Fruit fly (Drosophila melanogaster) whole organism, embryonic: ENCODE data around the gene CG33230.

Source experiments
- Antp ChIP-seq: fragments of 200-800 bp; sonication (Bioruptor generic); optimal IDR thresholded peaks from 3 replicates; lab custom pipeline; 2016; ENCODE audit warnings: missing biosample characterization, missing genetic modification characterization
- CG1024 ChIP-seq: fragments of 200-800 bp; sonication (Bioruptor generic); IDR thresholded peaks from 2 replicates; pipeline ENCODE4 v1.3.6; 2022; ENCODE audit warnings: missing biosample characterization, missing genetic modification characterization
- CG10959 ChIP-seq: fragments of 200-800 bp; sonication (Bioruptor generic); IDR thresholded peaks from 2 replicates; pipeline ENCODE4 v1.3.6; 2022; ENCODE audit warnings: missing biosample characterization, missing genetic modification characterization
- CG1233 ChIP-seq: fragments of 200-800 bp; sonication (Bioruptor generic); optimal IDR thresholded peaks from 4 replicates; lab custom pipeline; 2018; ENCODE audit warnings: missing biosample characterization, mild to moderate bottlenecking, missing genetic modification characterization
- CG12769 ChIP-seq: fragments of 200-800 bp; sonication (Bioruptor generic); optimal IDR thresholded peaks from 2 replicates; lab custom pipeline; 2019; ENCODE audit warnings: missing biosample characterization, mild to moderate bottlenecking, missing genetic modification characterization, moderate library complexity
- CG13775 ChIP-seq: fragments of 200-800 bp; sonication (Bioruptor generic); optimal IDR thresholded peaks from 3 replicates; lab custom pipeline; 2017; ENCODE audit warnings: missing biosample characterization, mild to moderate bottlenecking, missing genetic modification characterization
- CG13894 ChIP-seq: fragments of 200-800 bp; sonication (Bioruptor generic); optimal IDR thresholded peaks from 3 replicates; lab custom pipeline; 2018; ENCODE audit warnings: missing biosample characterization, mild to moderate bottlenecking, missing genetic modification characterization, moderate library complexity
- CG15269 ChIP-seq: fragments of 200-800 bp; sonication (Bioruptor generic); optimal IDR thresholded peaks from 2 replicates; lab custom pipeline; 2018; ENCODE audit warnings: missing biosample characterization, mild to moderate bottlenecking, missing genetic modification characterization, moderate library complexity
- CG1529 ChIP-seq: fragments of 200-800 bp; sonication (Bioruptor generic); optimal IDR thresholded peaks from 3 replicates; lab custom pipeline; 2018; ENCODE audit warnings: missing biosample characterization, missing genetic modification characterization
- CG31224 ChIP-seq: fragments of 200-800 bp; sonication (Bioruptor generic); IDR thresholded peaks from 2 replicates; pipeline ENCODE4 v1.3.6; 2022; ENCODE audit warnings: missing biosample characterization, missing genetic modification characterization
- CG32772 ChIP-seq: fragments of 200-800 bp; sonication (Bioruptor generic); IDR thresholded peaks from 2 replicates; pipeline ENCODE4 v1.3.6; 2022; ENCODE audit warnings: missing biosample characterization, missing genetic modification characterization
- CG6175 ChIP-seq: fragments of 200-800 bp; sonication (Bioruptor generic); IDR thresholded peaks from 3 replicates; pipeline ENCODE4 v1.3.6; 2022; ENCODE audit warnings: missing biosample characterization, missing genetic modification characterization
- CG7786 ChIP-seq: fragments of 200-800 bp; sonication (Bioruptor generic); optimal IDR thresholded peaks from 2 replicates; lab custom pipeline; 2016; ENCODE audit warnings: missing biosample characterization, missing genetic modification characterization
- CG8290 ChIP-seq, 3 experiments: fragments of 200-800 bp; sonication (Bioruptor generic); optimal IDR thresholded peaks; 2 replicates each; lab custom pipeline; 2016 to 2019; ENCODE audit warnings: missing biosample characterization in 3 of 3, missing genetic modification characterization in 3 of 3, mild to moderate bottlenecking in 2 of 3, moderate library complexity in 1 of 3
- CG9215 ChIP-seq: fragments of 200-800 bp; sonication (Bioruptor generic); IDR thresholded peaks from 2 replicates; pipeline ENCODE4 v1.3.6; 2022; ENCODE audit warnings: missing biosample characterization, missing genetic modification characterization
- D ChIP-seq, 2 experiments: fragments of 200-800 bp in 1 of 2; fragments of >200 bp in 1 of 2; sonication (Bioruptor generic) in 1 of 2; optimal IDR thresholded peaks; 2 replicates in 1 of 2; 3 replicates in 1 of 2; lab custom pipeline; 2017; ENCODE audit warnings: mild to moderate bottlenecking in 1 of 2, missing biosample characterization in 1 of 2, missing genetic modification characterization in 1 of 2, missing genetic modification reagents in 1 of 2
- D19B ChIP-seq: fragments of 200-800 bp; sonication (Bioruptor generic); optimal IDR thresholded peaks from 2 replicates; lab custom pipeline; 2017; ENCODE audit warnings: missing biosample characterization, mild to moderate bottlenecking, missing genetic modification characterization
- Deaf1 ChIP-seq: fragments of 200-800 bp; optimal IDR thresholded peaks from 3 replicates; lab custom pipeline; 2019; ENCODE audit warnings: missing biosample characterization, mild to moderate bottlenecking, missing genetic modification characterization, moderate library complexity
- E2f1 ChIP-seq: fragments of 200-800 bp; sonication (Bioruptor generic); IDR thresholded peaks from 2 replicates; pipeline ENCODE4 v1.3.6; 2022; ENCODE audit warnings: missing biosample characterization, missing genetic modification characterization
- GATAe ChIP-seq: fragments of 200-800 bp; sonication (Bioruptor generic); conservative IDR thresholded peaks from 2 replicates; pipeline ENCODE4 v1.3.6; 2022; ENCODE audit warnings: missing biosample characterization, missing genetic modification characterization
- HmgD ChIP-seq: fragments of 200-800 bp; sonication (Bioruptor generic); optimal IDR thresholded peaks from 3 replicates; lab custom pipeline; 2016; ENCODE audit warnings: missing biosample characterization, missing genetic modification characterization
- Hmr ChIP-seq: fragments of 200-800 bp; sonication (Bioruptor generic); optimal IDR thresholded peaks from 3 replicates; lab custom pipeline; 2017; ENCODE audit warnings: mild to moderate bottlenecking, missing biosample characterization, missing genetic modification reagents, missing genetic modification characterization
- Mad ChIP-seq: fragments of 200-800 bp; sonication (Bioruptor generic); optimal IDR thresholded peaks from 2 replicates; lab custom pipeline; 2016; ENCODE audit warnings: missing biosample characterization, missing genetic modification characterization
- Oli ChIP-seq: fragments of 200-800 bp; sonication (Bioruptor generic); optimal IDR thresholded peaks from 2 replicates; lab custom pipeline; 2018; ENCODE audit warnings: missing biosample characterization, mild to moderate bottlenecking, missing genetic modification characterization, moderate library complexity
- Scr ChIP-seq: fragments of 200-800 bp; sonication (Bioruptor generic); IDR thresholded peaks from 2 replicates; pipeline ENCODE4 v1.3.6; 2022; ENCODE audit warnings: missing biosample characterization, missing genetic modification characterization; ENCODE audit not compliant: partially characterized antibody
- Six4 ChIP-seq: fragments of 200-800 bp; sonication (Bioruptor generic); optimal IDR thresholded peaks from 2 replicates; lab custom pipeline; 2016; ENCODE audit warnings: missing biosample characterization, missing genetic modification characterization
- Stat92E ChIP-seq, 3 experiments: fragments of >200 bp in 2 of 3; fragments of 200-800 bp in 1 of 3; sonication (Bioruptor generic) in 1 of 3; optimal IDR thresholded peaks; 2 replicates each; lab custom pipeline; 2017 to 2019; ENCODE audit warnings: missing biosample characterization in 3 of 3, missing genetic modification characterization in 3 of 3, mild to moderate bottlenecking in 1 of 3, moderate library complexity in 1 of 3
- bigmax ChIP-seq: fragments of 200-800 bp; sonication (Bioruptor generic); optimal IDR thresholded peaks from 2 replicates; lab custom pipeline; 2018; ENCODE audit warnings: missing biosample characterization, mild to moderate bottlenecking, missing genetic modification characterization
- bowl ChIP-seq: fragments of 200-800 bp; sonication (Bioruptor generic); IDR thresholded peaks from 2 replicates; pipeline ENCODE4 v1.3.6; 2022; ENCODE audit warnings: missing biosample characterization, missing genetic modification characterization
- cad ChIP-seq: fragments of >200 bp; optimal IDR thresholded peaks from 2 replicates; lab custom pipeline; 2017; ENCODE audit warnings: missing biosample characterization, missing genetic modification characterization
- chinmo ChIP-seq: fragments of 200-800 bp; sonication (Bioruptor generic); IDR thresholded peaks from 4 replicates; pipeline ENCODE4 v1.3.6; 2022; ENCODE audit warnings: missing biosample characterization, missing genetic modification characterization; ENCODE audit not compliant: partially characterized antibody
- crc ChIP-seq: fragments of 200-800 bp; sonication (Bioruptor generic); optimal IDR thresholded peaks from 2 replicates; lab custom pipeline; 2016; ENCODE audit warnings: missing biosample characterization, missing genetic modification characterization
- crol ChIP-seq: fragments of 200-800 bp; sonication (Bioruptor generic); IDR thresholded peaks from 2 replicates; pipeline ENCODE4 v1.3.6; 2022; ENCODE audit warnings: missing biosample characterization, missing genetic modification characterization
- dati ChIP-seq: fragments of 200-800 bp; sonication (Bioruptor generic); IDR thresholded peaks from 2 replicates; pipeline ENCODE4 v1.3.6; 2022; ENCODE audit warnings: missing biosample characterization, missing genetic modification characterization
- grn ChIP-seq: fragments of 200-800 bp; sonication (Bioruptor generic); optimal IDR thresholded peaks from 3 replicates; lab custom pipeline; 2017; ENCODE audit warnings: missing biosample characterization, missing genetic modification characterization
- hbn ChIP-seq: fragments of 200-800 bp; sonication (Bioruptor generic); IDR thresholded peaks from 2 replicates; pipeline ENCODE4 v1.3.6; 2022; ENCODE audit warnings: missing biosample characterization, missing genetic modification characterization; ENCODE audit not compliant: partially characterized antibody
- insv ChIP-seq, 2 experiments: fragments of 200-800 bp; sonication (Bioruptor generic); optimal IDR thresholded peaks; 3 replicates each; lab custom pipeline; 2016 to 2018; ENCODE audit warnings: missing biosample characterization in 2 of 2, missing genetic modification characterization in 2 of 2
- maf-S ChIP-seq: fragments of 200-800 bp; sonication (Bioruptor generic); optimal IDR thresholded peaks from 2 replicates; lab custom pipeline; 2016; ENCODE audit warnings: missing biosample characterization, missing genetic modification characterization
- mam ChIP-seq: fragments of 200-800 bp; sonication (Bioruptor generic); optimal IDR thresholded peaks from 3 replicates; lab custom pipeline; 2016; ENCODE audit warnings: missing biosample characterization, missing genetic modification characterization
- nau ChIP-seq: fragments of 200-800 bp; sonication (Bioruptor generic); optimal IDR thresholded peaks from 3 replicates; lab custom pipeline; 2017; ENCODE audit warnings: missing biosample characterization, mild to moderate bottlenecking, missing genetic modification characterization, missing genetic modification reagents
- psq ChIP-seq: fragments of 200-800 bp; sonication (Bioruptor generic); optimal IDR thresholded peaks from 2 replicates; lab custom pipeline; 2017; ENCODE audit warnings: missing biosample characterization, missing genetic modification characterization
- sd ChIP-seq: fragments of 200-800 bp; sonication (Bioruptor generic); optimal IDR thresholded peaks from 3 replicates; lab custom pipeline; 2018; ENCODE audit warnings: missing biosample characterization, mild to moderate bottlenecking, missing genetic modification characterization, moderate library complexity
- slp2 ChIP-seq: fragments of 200-800 bp; sonication (Bioruptor generic); optimal IDR thresholded peaks from 2 replicates; lab custom pipeline; 2016; ENCODE audit warnings: missing biosample characterization, missing genetic modification characterization
- tio ChIP-seq: fragments of 200-800 bp; sonication (Bioruptor generic); optimal IDR thresholded peaks from 2 replicates; lab custom pipeline; 2017; ENCODE audit warnings: missing biosample characterization, missing genetic modification characterization, inconsistent platforms
- zf30C ChIP-seq: fragments of 200-800 bp; sonication (Bioruptor generic); optimal IDR thresholded peaks from 3 replicates; lab custom pipeline; 2018; ENCODE audit warnings: missing biosample characterization, mild to moderate bottlenecking, missing genetic modification characterization

The CG33230 gene

DNA sequence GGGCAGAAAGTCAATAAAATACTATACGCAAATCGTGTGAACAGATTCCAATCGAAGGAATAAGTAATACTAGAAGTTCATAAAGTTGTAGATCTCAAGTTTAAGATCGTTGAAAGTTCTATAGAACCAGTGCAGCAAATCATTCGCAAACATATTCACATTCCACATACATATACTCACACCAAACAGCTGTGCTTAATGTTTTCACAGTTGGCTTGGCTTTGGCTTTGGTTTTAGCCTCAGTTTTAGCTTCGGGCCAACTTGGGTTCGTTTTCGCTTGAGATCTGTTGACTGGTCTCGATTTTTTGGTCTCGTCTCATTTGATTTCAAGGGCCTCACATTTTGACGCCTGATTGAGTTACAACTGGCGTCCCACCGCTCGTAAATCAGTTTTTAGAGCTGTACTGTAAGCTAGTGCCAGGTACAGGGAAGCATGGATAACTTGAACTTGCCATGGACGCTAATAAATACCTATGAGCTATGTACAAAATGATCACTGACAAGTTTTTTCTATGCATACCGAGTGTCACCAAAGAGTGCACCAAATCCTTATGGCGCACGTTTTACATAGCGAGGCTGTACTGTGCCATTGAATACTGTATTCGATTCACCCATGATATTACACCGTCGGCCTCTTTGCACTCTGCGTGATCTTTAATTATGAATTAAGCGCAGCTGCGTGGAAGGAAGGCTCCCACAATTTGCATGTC is 30.9 kb upstream of the CG33230 start (continued):
- no peak for TF ChIP-seq Scr (GFP tag; lab: Robert Waterston, UW)
- peak; percentile 76 for TF ChIP-seq CG10959
- peak; percentile 73 for TF ChIP-seq CG1024

DNA sequence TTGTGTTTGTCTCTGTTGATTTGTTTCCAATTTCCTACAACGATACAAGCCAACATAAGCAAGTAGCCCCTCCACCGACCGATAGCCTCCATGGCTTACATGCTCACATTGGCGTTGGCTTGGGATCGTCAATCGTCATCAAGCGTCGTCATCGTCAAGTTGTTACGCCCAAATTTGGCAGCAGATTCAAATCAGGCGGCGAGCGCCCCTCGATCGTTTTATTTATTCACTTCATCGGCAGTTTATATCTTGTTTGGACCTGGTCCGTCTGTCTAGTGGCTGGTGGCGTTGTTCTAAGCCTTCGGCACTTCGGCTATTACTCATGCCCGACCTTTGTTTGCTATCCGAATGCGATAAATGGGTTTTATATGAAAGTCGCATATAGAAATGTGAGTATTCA is 28.0 kb upstream of the CG33230 start:
- TF ChIP-seq sd (tag; lab: Kevin White, UChicago) (peak; percentile 52), CG13894 (peak; percentile 85), Deaf1 (tag; lab: Kevin White, UChicago) (peak; percentile 17), CG13775 (GFP tag; lab: Kevin White, UChicago) (no peak), chinmo (peak; percentile 83; the same call in 3 of the 4 replicates), slp2 (GFP tag; lab: Kevin White, UChicago) (no peak), CG15269 (peak; percentile 57), CG8290 (GFP tag; optimal IDR thresholded peaks at IDR 0.05; lab: Kevin White, UChicago) (no peak), CG8290 (tag; optimal IDR thresholded peaks at IDR 0.05; lab: Kevin White, UChicago) (peak in 1 of 2 experiments; percentile 8), grn (peak; percentile 22), insv (GFP tag; optimal IDR thresholded peaks at IDR 0.05; lab: Kevin White, UChicago) (no peak), CG12769 (tag; lab: Kevin White, UChicago) (peak; percentile 49), psq (GFP tag; lab: Kevin White, UChicago) (no peak), mam (GFP tag; lab: Kevin White, UChicago) (no peak), crol (GFP tag; lab: Robert Waterston, UW) (0 out of 2 replicates have a peak, but pooled peaks have one; percentile 8)

DNA sequence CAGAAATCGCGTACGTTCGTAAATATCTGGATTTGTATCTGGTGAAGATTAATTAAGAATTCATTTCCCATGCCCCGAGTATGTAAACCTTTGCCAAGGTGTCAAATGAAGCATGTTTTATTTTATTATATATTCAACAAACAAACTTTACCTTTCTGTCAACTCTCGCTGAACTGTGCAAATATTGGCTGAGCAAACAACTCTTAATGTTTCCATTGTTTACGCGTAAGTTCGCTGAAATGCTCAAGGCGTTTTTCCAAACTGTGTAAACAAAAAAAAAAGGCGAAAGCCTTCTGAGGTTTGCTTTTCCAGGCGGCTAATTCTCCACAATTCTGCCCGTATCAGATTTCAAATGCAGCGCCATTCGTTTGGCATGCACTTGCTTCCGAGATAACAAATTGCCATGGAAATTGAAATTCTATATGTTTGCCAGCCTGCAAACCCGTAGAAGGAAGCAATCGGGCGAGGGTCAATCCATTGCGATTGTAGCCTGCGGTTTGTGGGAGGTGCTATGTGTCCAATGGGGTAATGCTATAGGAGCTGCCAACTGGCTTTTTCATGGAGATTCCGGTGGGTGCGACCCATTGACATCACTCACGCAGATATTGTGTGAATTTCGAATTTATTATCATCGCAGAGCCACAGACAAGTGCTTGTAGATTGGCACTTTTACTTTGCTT is 26.4 kb upstream of the CG33230 start:
- TF ChIP-seq bowl (no peak), GATAe (no peak), Six4 (peak; percentile 26), crc (GFP tag; lab: Kevin White, UChicago) (peak; percentile 71), Stat92E (GFP tag; optimal IDR thresholded peaks at IDR 0.05; lab: Kevin White, UChicago) (no peak), dati (no peak), tio (GFP tag; lab: Kevin White, UChicago) (no peak), hbn (GFP tag; lab: Robert Waterston, UW) (no peak), zf30C (GFP tag; lab: Kevin White, UChicago) (no peak), Mad (GFP tag; lab: Kevin White, UChicago) (no peak), CG6175 (GFP tag; lab: Robert Waterston, UW) (peak; percentile 26; the same call in 1 of the 3 replicates), Antp (GFP tag; lab: Kevin White, UChicago) (no peak), crol (GFP tag; lab: Robert Waterston, UW) (no peak), D (optimal IDR thresholded peaks at IDR 0.05; lab: Kevin White, UChicago) (no peak), D (GFP tag; optimal IDR thresholded peaks at IDR 0.05; lab: Kevin White, UChicago) (peak; percentile 15), D19B (no peak), bigmax (GFP tag; lab: Kevin White, UChicago) (peak; percentile 65), CG13775 (GFP tag; lab: Kevin White, UChicago) (peak; percentile 17), CG1529 (GFP tag; lab: Kevin White, UChicago) (peak; percentile 6), Hmr (GFP tag; lab: Kevin White, UChicago) (peak; percentile 94), CG9215 (GFP tag; lab: Robert Waterston, UW) (no peak), CG31224 (GFP tag; lab: Robert Waterston, UW) (peak; percentile 37; the same call in 1 of the 2 replicates), CG1233 (GFP tag; lab: Kevin White, UChicago) (peak; percentile 79), E2f1 (no peak), CG7786 (GFP tag; lab: Kevin White, UChicago) (peak; percentile 38), CG32772 (GFP tag; lab: Robert Waterston, UW) (no peak), cad (GFP tag; lab: Kevin White, UChicago) (no peak), maf-S (GFP tag; lab: Kevin White, UChicago) (peak; percentile 63), nau (GFP tag; lab: Kevin White, UChicago) (no peak), HmgD (GFP tag; lab: Kevin White, UChicago) (no peak), Oli (tag; lab: Kevin White, UChicago) (peak; percentile 3)
